Fruit fly (Drosophila melanogaster): ENCODE results near the gene IFT54.

DNA sequence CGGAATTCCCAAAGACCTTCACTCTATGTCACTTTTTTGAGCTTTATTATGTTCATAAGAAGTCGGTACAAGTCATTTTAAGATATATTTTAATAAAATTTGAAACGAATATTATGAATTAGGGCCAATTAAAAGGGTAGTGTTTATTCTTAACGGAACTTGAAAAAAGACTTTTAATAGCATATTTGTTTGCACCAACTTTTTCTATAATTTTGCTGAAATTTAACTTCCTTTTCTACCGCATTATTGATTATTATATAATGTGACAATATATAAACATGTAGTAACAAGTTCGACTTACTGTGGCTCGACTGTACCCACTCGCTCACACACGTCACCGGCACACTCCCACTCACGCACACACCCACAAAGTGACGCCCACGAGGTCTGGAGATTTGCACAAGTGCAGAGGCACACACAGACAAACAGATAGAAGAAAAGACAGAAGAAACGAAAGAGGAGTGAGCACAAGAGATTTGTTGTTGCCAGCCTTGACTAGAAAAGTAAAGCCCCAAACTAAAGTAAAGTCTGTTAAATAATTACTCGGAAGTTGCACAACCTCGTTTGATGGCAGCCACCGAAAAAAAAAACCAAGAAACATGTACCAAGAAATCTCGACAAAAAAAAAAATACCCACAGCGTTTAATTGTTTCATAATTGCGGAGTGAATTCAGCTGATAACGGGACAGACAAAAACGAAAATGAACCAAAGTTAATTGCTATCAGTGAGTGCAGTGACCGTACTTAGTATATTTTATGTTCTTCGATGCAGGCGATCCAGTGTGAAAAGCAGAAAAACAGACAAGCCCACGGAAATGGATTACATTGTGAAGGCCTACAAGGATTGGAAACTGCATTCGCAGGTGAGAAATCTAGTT, 12.0 kb upstream of the IFT54 start:
- TF ChIP-seq psq (optimal IDR thresholded peaks at IDR 0.05) (no peak), ttk (optimal IDR thresholded peaks at IDR 0.05) (no peak), h (optimal IDR thresholded peaks at IDR 0.05) (no peak), insv (optimal IDR thresholded peaks at IDR 0.05) (no peak), Myc (optimal IDR thresholded peaks at IDR 0.05) (no peak), Sin3A (optimal IDR thresholded peaks at IDR 0.05) (no peak)
